Fruit fly (Drosophila melanogaster): Measurements from ENCODE around the gene Sfp33A1.

dm6 chr2L:11737648-11738047, 16.7 kb downstream of the Sfp33A1 start:
- TF ChIP-seq CTCF (optimal IDR thresholded peaks at IDR 0.05) (no peak), CG8478 (optimal IDR thresholded peaks at IDR 0.05) (no peak)

Measured in S2 (cell line).